Worm (Caenorhabditis elegans) whole organism, L4/young adult: ENCODE data around the gene tbx-43.

Source experiments
- W03F9.2 ChIP-seq: fragments of 150-350 bp; optimal IDR thresholded peaks from 2 replicates; lab custom pipeline; 2014; ENCODE audit warnings: missing biosample characterization, missing genetic modification characterization
- dao-5 ChIP-seq: sonication (generic microtip); optimal IDR thresholded peaks from 2 replicates; lab custom pipeline; 2016; ENCODE audit warnings: missing genotype, missing genetic modification characterization, moderate library complexity, missing compliant biosample characterization
- him-1 ChIP-seq: sonication (generic microtip); optimal IDR thresholded peaks from 2 replicates; lab custom pipeline; 2016; ENCODE audit warnings: missing genotype, missing genetic modification reagents, missing genetic modification characterization, missing compliant biosample characterization

DNA sequence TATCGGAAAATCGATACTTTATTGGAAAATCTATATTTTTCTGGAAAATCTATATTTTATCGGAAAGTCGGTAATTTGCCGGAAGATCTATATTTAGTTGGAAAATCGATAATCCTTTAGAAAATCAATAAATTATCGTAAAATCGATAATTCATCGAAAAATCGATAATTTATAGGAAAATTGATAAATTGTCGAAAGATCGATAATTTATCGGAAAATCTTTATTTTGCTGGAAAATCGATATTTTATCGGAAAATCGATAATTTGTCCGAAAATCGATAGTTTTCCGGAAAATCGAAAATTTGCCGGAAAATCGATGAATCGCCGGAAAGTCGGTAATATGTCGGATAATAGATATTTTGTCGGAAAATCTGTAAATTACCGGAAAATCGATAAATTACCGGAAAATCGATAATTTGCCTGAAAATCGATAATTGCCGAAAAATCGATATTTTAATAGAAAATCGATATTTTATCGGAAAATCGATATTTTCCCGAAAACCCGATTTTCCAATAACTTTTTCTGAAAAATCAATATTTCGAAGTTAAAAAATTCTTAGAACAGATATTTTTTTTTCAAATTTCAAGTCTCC, 35.6 kb upstream of the tbx-43 start:
- TF ChIP-seq dao-5 (tag; lab: Kevin White, UChicago) (no peak), him-1 (tag; lab: Kevin White, UChicago) (no peak), W03F9.2 (tag; lab: Kevin White, UChicago) (no peak)
